Fruit fly (Drosophila melanogaster): Measurements from ENCODE around the gene ro.

The ro gene

DNA sequence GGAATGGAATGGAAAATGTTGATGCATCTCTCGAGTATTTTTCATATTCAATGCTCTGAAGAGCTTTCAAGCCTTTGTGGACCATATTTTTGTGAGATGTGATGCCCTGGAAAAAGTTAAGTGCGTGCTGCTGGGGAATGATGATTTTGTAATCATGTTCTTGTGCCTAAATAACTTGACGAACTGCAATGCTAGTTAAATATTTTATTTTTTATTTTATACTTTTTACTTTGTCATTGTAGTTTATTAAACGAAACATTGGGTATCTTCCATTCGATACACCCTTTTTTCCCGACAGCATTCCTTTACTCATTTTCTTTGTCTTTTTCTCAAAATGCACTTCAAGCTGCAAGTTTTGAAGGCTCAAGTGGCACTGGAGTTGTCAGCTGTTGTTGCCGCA is 19.0 kb upstream of the ro start (continued):
- peak; percentile 35; the same call in 1 of the 3 replicates for TF ChIP-seq B-H1 (GFP tag; IDR thresholded peaks at IDR 0.05)
- peak; percentile 63 for TF ChIP-seq CG11504 (tag; optimal IDR thresholded peaks at IDR 0.05)
- TF ChIP-seq ATbp (GFP tag; optimal IDR thresholded peaks at IDR 0.05): peak; percentile 40
- peak; percentile 47 for TF ChIP-seq CG4360 (GFP tag; IDR thresholded peaks at IDR 0.05)
- peak; percentile 40; the same call in 1 of the 2 replicates for TF ChIP-seq H2.0 (GFP tag; IDR thresholded peaks at IDR 0.05)
- no peak for TF ChIP-seq CG10431 (GFP tag; optimal IDR thresholded peaks at IDR 0.05)
- no peak for TF ChIP-seq CG3847 (GFP tag; IDR thresholded peaks at IDR 0.05)
- no peak for TF ChIP-seq fd3F (GFP tag; optimal IDR thresholded peaks at IDR 0.05)
- TF ChIP-seq sd (tag; optimal IDR thresholded peaks at IDR 0.05): peak; percentile 40
- 0 out of 3 replicates have a peak, but pooled peaks have one; percentile 41 for TF ChIP-seq otp (GFP tag; IDR thresholded peaks at IDR 0.05)
- TF ChIP-seq gem (tag; optimal IDR thresholded peaks at IDR 0.05): peak; percentile 72
- no peak for TF ChIP-seq NK7.1 (GFP tag; optimal IDR thresholded peaks at IDR 0.05)
- no peak for TF ChIP-seq CG11093 (GFP tag; IDR thresholded peaks at IDR 0.05)
- TF ChIP-seq prd (optimal IDR thresholded peaks at IDR 0.05): no peak
- peak; percentile 69; the same call in 2 of the 3 replicates for TF ChIP-seq prd (GFP tag; IDR thresholded peaks at IDR 0.05)
- no peak for TF ChIP-seq klu (GFP tag; IDR thresholded peaks at IDR 0.05)
- TF ChIP-seq CG6272 (GFP tag; IDR thresholded peaks at IDR 0.05): no peak
- TF ChIP-seq CG32772 (GFP tag; IDR thresholded peaks at IDR 0.05): peak; percentile 39; the same call in 1 of the 2 replicates
- TF ChIP-seq hbn (GFP tag; IDR thresholded peaks at IDR 0.05; ENCODE audit: partially characterized antibody): no peak
- peak; percentile 16 for TF ChIP-seq CG7556 (GFP tag; optimal IDR thresholded peaks at IDR 0.05)
- TF ChIP-seq CG8944 (GFP tag; optimal IDR thresholded peaks at IDR 0.05): no peak
- peak; percentile 57 for TF ChIP-seq CG2875 (GFP tag; optimal IDR thresholded peaks at IDR 0.05)
- TF ChIP-seq CG4424 (GFP tag; optimal IDR thresholded peaks at IDR 0.05): peak; percentile 54
- no peak for TF ChIP-seq seq (GFP tag; IDR thresholded peaks at IDR 0.05)
- no peak for TF ChIP-seq CG14050 (GFP tag; IDR thresholded peaks at IDR 0.05)
- TF ChIP-seq Bdp1 (GFP tag; optimal IDR thresholded peaks at IDR 0.05): no peak
- TF ChIP-seq stc (GFP tag; IDR thresholded peaks at IDR 0.05): peak; percentile 57; the same call in 1 of the 2 replicates
- peak; percentile 46; the same call in 2 of the 3 replicates for TF ChIP-seq Aef1 (GFP tag; IDR thresholded peaks at IDR 0.05)
- TF ChIP-seq ara (GFP tag; IDR thresholded peaks at IDR 0.05): peak; percentile 59; the same call in 1 of the 2 replicates
- no peak for TF ChIP-seq CG1024 (GFP tag; IDR thresholded peaks at IDR 0.05)
- no peak for TF ChIP-seq z (GFP tag; IDR thresholded peaks at IDR 0.05)
- peak; percentile 44; the same call in 1 of the 2 replicates for TF ChIP-seq CG31441 (GFP tag; IDR thresholded peaks at IDR 0.05)
- peak; percentile 35 for TF ChIP-seq CG17385 (GFP tag; optimal IDR thresholded peaks at IDR 0.05)
- TF ChIP-seq ap (GFP tag; IDR thresholded peaks at IDR 0.05): peak; percentile 33; the same call in 1 of the 2 replicates
- peak; percentile 21 for TF ChIP-seq tap (tag; optimal IDR thresholded peaks at IDR 0.05)
- TF ChIP-seq en (GFP tag; optimal IDR thresholded peaks at IDR 0.05): no peak
- no peak for TF ChIP-seq repo (GFP tag; optimal IDR thresholded peaks at IDR 0.05)
- TF ChIP-seq dysf (GFP tag; IDR thresholded peaks at IDR 0.05): peak; percentile 56; the same call in 1 of the 3 replicates
- TF ChIP-seq CG6254 (GFP tag; optimal IDR thresholded peaks at IDR 0.05): peak; percentile 24
- TF ChIP-seq zen2 (GFP tag; IDR thresholded peaks at IDR 0.05; ENCODE audit: partially characterized antibody): no peak
- no peak for TF ChIP-seq CG9876 (GFP tag; optimal IDR thresholded peaks at IDR 0.05)
- TF ChIP-seq rib (GFP tag; IDR thresholded peaks at IDR 0.05): no peak
- TF ChIP-seq sob (GFP tag; IDR thresholded peaks at IDR 0.05): peak; percentile 30; the same call in 1 of the 2 replicates
- peak; percentile 51; the same call in 1 of the 2 replicates for TF ChIP-seq CG10366 (GFP tag; IDR thresholded peaks at IDR 0.05)
- TF ChIP-seq NC2α (GFP tag; optimal IDR thresholded peaks at IDR 0.05): no peak
- TF ChIP-seq tup (GFP tag; optimal IDR thresholded peaks at IDR 0.05): no peak
- peak; percentile 11 for TF ChIP-seq PHDP (tag; optimal IDR thresholded peaks at IDR 0.05)
- TF ChIP-seq HLH3B (GFP tag; IDR thresholded peaks at IDR 0.05): peak; percentile 53; the same call in 1 of the 2 replicates
- no peak for TF ChIP-seq Taf1 (GFP tag; IDR thresholded peaks at IDR 0.05)
- TF ChIP-seq CG1602 (GFP tag; optimal IDR thresholded peaks at IDR 0.05): no peak
- TF ChIP-seq eve (GFP tag; optimal IDR thresholded peaks at IDR 0.05): peak in 1 of 2 experiments; percentile 71
- TF ChIP-seq CG4820 (GFP tag; optimal IDR thresholded peaks at IDR 0.05): peak; percentile 7

All from whole organism, embryonic.